Worm (Caenorhabditis elegans) whole organism, young adult: Measurements from ENCODE around the gene daf-10.

Source experiments
- lin-54 ChIP-seq: fragments of 200-800 bp; sonication (Bioruptor generic); optimal IDR thresholded peaks from 2 replicates; lab custom pipeline; 2018; ENCODE audit warnings: mild to moderate bottlenecking, missing genetic modification characterization, missing compliant biosample characterization
- pha-4 ChIP-seq: fragments of 150-350 bp; sonication (generic microtip); optimal IDR thresholded peaks from 2 replicates; lab custom pipeline; 2014; ENCODE audit warnings: missing biosample characterization, missing genetic modification reagents, missing genetic modification characterization
- unc-62 ChIP-seq: fragments of 150-350 bp; optimal IDR thresholded peaks from 2 replicates; lab custom pipeline; 2014; ENCODE audit warnings: missing biosample characterization, missing genetic modification reagents, missing genetic modification characterization

DNA sequence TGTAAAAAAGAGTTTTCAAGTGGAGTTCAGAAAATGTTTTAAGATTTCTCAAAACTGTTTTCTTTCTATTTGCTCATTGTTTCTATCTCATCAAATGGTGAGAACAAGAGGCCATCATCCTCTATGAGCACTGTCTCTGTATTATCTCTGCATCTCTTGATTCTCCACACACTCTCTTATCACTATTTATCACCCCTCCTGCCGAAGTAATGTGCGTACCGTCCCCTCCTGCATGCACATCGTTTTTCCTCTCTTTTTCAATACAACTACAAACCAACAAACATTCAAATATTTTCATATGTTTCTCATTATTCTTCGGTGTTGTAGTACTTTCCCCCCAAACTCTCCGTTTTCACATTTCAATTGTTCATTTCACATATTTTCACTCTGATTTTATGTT, 29.6 kb downstream of the daf-10 start:
- TF ChIP-seq lin-54 (GFP tag; lab: Kevin White, UChicago): no peak
- TF ChIP-seq pha-4: no peak
- no peak for TF ChIP-seq unc-62 (GFP tag; lab: Kevin White, UChicago)
